Worm (Caenorhabditis elegans): ENCODE measurements around the gene ugt-55.

The ugt-55 gene

DNA sequence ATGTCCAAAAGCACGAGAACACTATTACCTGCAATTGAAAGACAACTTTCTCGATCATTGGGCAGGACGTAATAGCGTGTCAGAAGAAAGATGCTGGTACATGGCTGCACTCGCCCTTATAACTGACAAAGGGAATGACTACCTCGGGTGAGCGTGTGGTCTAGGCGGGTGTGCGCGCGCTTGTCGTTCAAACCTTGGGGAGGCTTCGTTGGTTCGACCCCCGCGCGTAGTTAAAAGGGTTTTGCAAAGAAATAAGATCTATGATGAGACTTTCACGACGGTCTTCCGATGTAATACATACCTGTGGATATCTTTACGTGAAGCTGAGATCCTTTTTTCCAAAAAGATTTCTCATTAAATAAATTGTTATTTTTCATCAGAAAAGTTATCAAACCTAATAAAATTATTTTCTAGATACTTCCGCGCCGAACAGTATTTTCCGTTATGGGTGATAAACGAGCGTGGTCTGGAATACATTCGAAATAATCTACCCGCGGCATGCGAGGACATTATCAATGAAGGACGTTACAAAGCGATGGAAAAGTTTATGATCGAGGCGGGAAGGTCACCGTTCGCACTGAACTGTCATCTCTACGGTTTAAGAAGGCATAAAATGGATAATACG is 47.1 kb downstream of the ugt-55 start (continued):
- TF ChIP-seq fkh-10 (GFP tag; optimal IDR thresholded peaks at IDR 0.05): peak; percentile 60
- peak; percentile 93 for TF ChIP-seq nhr-48 (tag; optimal IDR thresholded peaks at IDR 0.05)
- TF ChIP-seq dpl-1 (GFP tag; optimal IDR thresholded peaks at IDR 0.05): peak; percentile 63
- peak; percentile 88 for TF ChIP-seq dmd-6 (GFP tag; IDR thresholded peaks at IDR 0.05)
- TF ChIP-seq R02D3.7 (tag; optimal IDR thresholded peaks at IDR 0.05): peak; percentile 35
- TF ChIP-seq daf-8 (GFP tag; IDR thresholded peaks at IDR 0.05): peak; percentile 96
- TF ChIP-seq ceh-28 (tag; optimal IDR thresholded peaks at IDR 0.05): no peak
- peak; percentile 100 for TF ChIP-seq madf-5 (GFP tag; IDR thresholded peaks at IDR 0.05)
- TF ChIP-seq nhr-111 (GFP tag; optimal IDR thresholded peaks at IDR 0.05): peak; percentile 100
- TF ChIP-seq mxl-2 (GFP tag; conservative IDR thresholded peaks at IDR 0.05): peak; percentile 93
- TF ChIP-seq ceh-62 (tag; optimal IDR thresholded peaks at IDR 0.05): no peak
- TF ChIP-seq zip-11 (GFP tag; IDR thresholded peaks at IDR 0.05): peak; percentile 94
- TF ChIP-seq gei-8 (GFP tag; optimal IDR thresholded peaks at IDR 0.05): peak; percentile 99
- no peak for TF ChIP-seq unc-39 (tag; optimal IDR thresholded peaks at IDR 0.05)
- peak; percentile 99 for TF ChIP-seq saeg-2 (GFP tag; IDR thresholded peaks at IDR 0.05)
- TF ChIP-seq lin-39 (tag; optimal IDR thresholded peaks at IDR 0.05): no peak
- no peak for TF ChIP-seq lin-15B (tag; optimal IDR thresholded peaks at IDR 0.05)
- peak; percentile 70 for TF ChIP-seq ztf-7 (tag; optimal IDR thresholded peaks at IDR 0.05)
- peak; percentile 98 for TF ChIP-seq ZK337.2 (GFP tag; IDR thresholded peaks at IDR 0.05)
- peak; percentile 100 for TF ChIP-seq egl-43 (GFP tag; IDR thresholded peaks at IDR 0.05)
- no peak for TF ChIP-seq nhr-237 (tag; optimal IDR thresholded peaks at IDR 0.05)
- TF ChIP-seq lsy-2 (tag; optimal IDR thresholded peaks at IDR 0.05): peak; percentile 58 to 86
- peak; percentile 98 for TF ChIP-seq hmg-1.1 (GFP tag; IDR thresholded peaks at IDR 0.05)
- peak; percentile 13 to 49 for TF ChIP-seq mdl-1 (tag; optimal IDR thresholded peaks at IDR 0.05)
- TF ChIP-seq D1046.2 (GFP tag; IDR thresholded peaks at IDR 0.05): peak; percentile 97
- peak; percentile 97 for TF ChIP-seq snpc-1.2 (GFP tag; IDR thresholded peaks at IDR 0.05)
- peak; percentile 98 for TF ChIP-seq ceh-44 (GFP tag; IDR thresholded peaks at IDR 0.05)
- TF ChIP-seq nhr-6 (tag; optimal IDR thresholded peaks at IDR 0.05): peak; percentile 91
- peak; percentile 88 for TF ChIP-seq hlh-30 (tag; optimal IDR thresholded peaks at IDR 0.05; ENCODE audit: insufficient read depth)
- no peak for TF ChIP-seq pqm-1 (tag; optimal IDR thresholded peaks at IDR 0.05)
- TF ChIP-seq nhr-41 (GFP tag; IDR thresholded peaks at IDR 0.05): peak; percentile 100
- TF ChIP-seq lin-13 (GFP tag; optimal IDR thresholded peaks at IDR 0.05): peak; percentile 67
- peak; percentile 94 for TF ChIP-seq lin-29 (GFP tag; IDR thresholded peaks at IDR 0.05)
- TF ChIP-seq cey-2 (tag; optimal IDR thresholded peaks at IDR 0.05; ENCODE audit: borderline replicate concordance, insufficient read depth): peak; percentile 42
- peak; percentile 97 for TF ChIP-seq ceh-20 (GFP tag; IDR thresholded peaks at IDR 0.05)
- peak; percentile 98 for TF ChIP-seq sdz-12 (GFP tag; optimal IDR thresholded peaks at IDR 0.05)
- TF ChIP-seq ceh-82 (tag; optimal IDR thresholded peaks at IDR 0.05): no peak
- TF ChIP-seq mdt-29 (GFP tag; IDR thresholded peaks at IDR 0.05): peak; percentile 95
- TF ChIP-seq vab-7 (GFP tag; IDR thresholded peaks at IDR 0.05): peak; percentile 99
- TF ChIP-seq aly-2 (tag; optimal IDR thresholded peaks at IDR 0.05): peak; percentile 94
- TF ChIP-seq unc-62 (GFP tag; optimal IDR thresholded peaks at IDR 0.05 in 1 of 2): peak in 1 of 2 experiments; percentile 86
- no peak for TF ChIP-seq unc-62 (tag; optimal IDR thresholded peaks at IDR 0.05)
- peak; percentile 100 for TF ChIP-seq F26F4.8 (GFP tag; conservative IDR thresholded peaks at IDR 0.05)
- TF ChIP-seq fos-1 (tag; optimal IDR thresholded peaks at IDR 0.05): no peak
- peak; percentile 80 for TF ChIP-seq zfp-2 (tag; optimal IDR thresholded peaks at IDR 0.05)
- peak; percentile 89 for TF ChIP-seq dve-1 (tag; optimal IDR thresholded peaks at IDR 0.05; ENCODE audit: insufficient read depth)
- TF ChIP-seq Y75B8A.6 (GFP tag; IDR thresholded peaks at IDR 0.05): peak; percentile 96
- TF ChIP-seq nhr-25 (tag; optimal IDR thresholded peaks at IDR 0.05; ENCODE audit: borderline replicate concordance, insufficient read depth): peak; percentile 53
- TF ChIP-seq nhr-42 (GFP tag; IDR thresholded peaks at IDR 0.05): peak; percentile 96
- peak; percentile 55 for TF ChIP-seq ces-1 (GFP tag; optimal IDR thresholded peaks at IDR 0.05)

Data from whole organism, L4 larva.